Fruit fly (Drosophila melanogaster) whole organism, pupa: ENCODE data around the gene CG31525.

Experiments
- CG10348 ChIP-seq: fragments of 200-800 bp; sonication (Bioruptor generic); IDR thresholded peaks from 2 replicates; pipeline ENCODE4 v1.3.6; 2022; ENCODE audit warnings: missing biosample characterization, missing genetic modification characterization
- CG12605 ChIP-seq: fragments of 200-800 bp; sonication (Bioruptor generic); IDR thresholded peaks from 2 replicates; pipeline ENCODE4 v1.3.6; 2022; ENCODE audit warnings: missing biosample characterization, missing genetic modification characterization
- CG14655 ChIP-seq: fragments of 200-800 bp; sonication (Bioruptor generic); optimal IDR thresholded peaks from 3 replicates; lab custom pipeline; 2017; ENCODE audit warnings: mild to moderate bottlenecking, missing biosample characterization, missing genetic modification reagents, missing genetic modification characterization
- CG32121 ChIP-seq: fragments of 200-800 bp; sonication (Bioruptor generic); IDR thresholded peaks from 2 replicates; pipeline ENCODE4 v1.3.6; 2022; ENCODE audit warnings: missing biosample characterization, missing genetic modification characterization
- CG34367 ChIP-seq: fragments of 200-800 bp; sonication (Bioruptor generic); optimal IDR thresholded peaks from 2 replicates; lab custom pipeline; 2018; ENCODE audit warnings: missing biosample characterization, mild to moderate bottlenecking, missing genetic modification characterization
- CG4496 ChIP-seq: fragments of 200-800 bp; sonication (Bioruptor generic); IDR thresholded peaks from 3 replicates; pipeline ENCODE4 v1.3.6; 2022; ENCODE audit warnings: missing biosample characterization, missing genetic modification characterization
- CG8159 ChIP-seq: fragments of 200-800 bp; sonication (Bioruptor generic); optimal IDR thresholded peaks from 3 replicates; lab custom pipeline; 2018; ENCODE audit warnings: missing biosample characterization, mild to moderate bottlenecking, missing genetic modification characterization, moderate library complexity
- CG8301 ChIP-seq: fragments of 200-800 bp; sonication (Bioruptor generic); optimal IDR thresholded peaks from 2 replicates; lab custom pipeline; 2018; ENCODE audit warnings: missing biosample characterization, mild to moderate bottlenecking, missing genetic modification characterization
- EcR ChIP-seq: fragments of 200-800 bp; sonication (Bioruptor generic); optimal IDR thresholded peaks from 3 replicates; lab custom pipeline; 2019; ENCODE audit warnings: missing biosample characterization, missing genetic modification characterization, mild to moderate bottlenecking, moderate library complexity, missing genetic modification reagents
- Pif1A ChIP-seq: fragments of 200-800 bp; sonication (Bioruptor generic); optimal IDR thresholded peaks from 3 replicates; lab custom pipeline; 2016; ENCODE audit warnings: missing biosample characterization, missing genetic modification characterization
- Snoo ChIP-seq: fragments of 200-800 bp; sonication (Bioruptor generic); optimal IDR thresholded peaks from 3 replicates; lab custom pipeline; 2017; ENCODE audit warnings: missing biosample characterization, mild to moderate bottlenecking, missing genetic modification characterization, inconsistent platforms
- fd96Ca ChIP-seq: fragments of 200-800 bp; sonication (Bioruptor generic); IDR thresholded peaks from 3 replicates; pipeline ENCODE4 v1.3.6; 2022; ENCODE audit warnings: missing biosample characterization, missing genetic modification characterization

dm6 chr3R:4475378-4475777, 48.5 kb downstream of the CG31525 start:
- no peak for TF ChIP-seq CG10348 (GFP tag; lab: Robert Waterston, UW)
- TF ChIP-seq CG34367 (tag; lab: Kevin White, UChicago): no peak
- no peak for TF ChIP-seq Snoo
- no peak for TF ChIP-seq CG8301 (tag; lab: Kevin White, UChicago)
- no peak for TF ChIP-seq CG12605 (GFP tag; lab: Robert Waterston, UW)
- no peak for TF ChIP-seq CG8159
- no peak for TF ChIP-seq Pif1A
- no peak for TF ChIP-seq EcR (GFP tag; lab: Kevin White, UChicago)
- TF ChIP-seq CG14655 (GFP tag; lab: Kevin White, UChicago): no peak
- no peak for TF ChIP-seq CG32121 (GFP tag; lab: Robert Waterston, UW)
- no peak for TF ChIP-seq fd96Ca (GFP tag; lab: Robert Waterston, UW)
- no peak for TF ChIP-seq CG4496 (GFP tag; lab: Robert Waterston, UW)
